Fruit fly (Drosophila melanogaster) whole organism, embryonic: ENCODE results near the gene CG15283.

Source experiments
- Aef1 ChIP-seq: fragments of 200-800 bp; sonication (Bioruptor generic); IDR thresholded peaks from 3 replicates; pipeline ENCODE4 v1.3.6; 2022; ENCODE audit warnings: missing biosample characterization, missing genetic modification characterization
- Atf3 ChIP-seq: fragments of 200-800 bp; sonication (Bioruptor generic); optimal IDR thresholded peaks from 3 replicates; lab custom pipeline; 2016; ENCODE audit warnings: missing biosample characterization, missing genetic modification characterization
- Atf6 ChIP-seq: fragments of 200-800 bp; sonication (Bioruptor generic); IDR thresholded peaks from 2 replicates; pipeline ENCODE4 v1.3.6; 2022; ENCODE audit warnings: missing biosample characterization, missing genetic modification characterization
- B-H1 ChIP-seq: fragments of 200-800 bp; sonication (Bioruptor generic); IDR thresholded peaks from 3 replicates; pipeline ENCODE4 v1.3.6; 2022; ENCODE audit warnings: missing biosample characterization, missing genetic modification characterization
- CG10654 ChIP-seq: fragments of 200-800 bp; sonication (Bioruptor generic); optimal IDR thresholded peaks from 2 replicates; lab custom pipeline; 2016; ENCODE audit warnings: missing biosample characterization, missing genetic modification characterization
- CG11560 ChIP-seq: fragments of 200-800 bp; sonication (Bioruptor generic); IDR thresholded peaks from 3 replicates; pipeline ENCODE4 v1.3.6; 2022; ENCODE audit warnings: missing biosample characterization, missing genetic modification characterization
- CG12071 ChIP-seq: fragments of 200-800 bp; sonication (Bioruptor generic); optimal IDR thresholded peaks from 3 replicates; lab custom pipeline; 2018; ENCODE audit warnings: missing biosample characterization, mild to moderate bottlenecking, missing genetic modification characterization
- CG12769 ChIP-seq: fragments of 200-800 bp; sonication (Bioruptor generic); optimal IDR thresholded peaks from 2 replicates; lab custom pipeline; 2019; ENCODE audit warnings: missing biosample characterization, mild to moderate bottlenecking, missing genetic modification characterization, moderate library complexity
- CG14860 ChIP-seq: fragments of 200-800 bp; sonication (Bioruptor generic); IDR thresholded peaks from 3 replicates; pipeline ENCODE4 v1.3.6; 2022; ENCODE audit warnings: missing biosample characterization, missing genetic modification characterization; ENCODE audit not compliant: partially characterized antibody
- CG15073 ChIP-seq: fragments of 200-800 bp; sonication (Bioruptor generic); optimal IDR thresholded peaks from 2 replicates; lab custom pipeline; 2016; ENCODE audit warnings: missing biosample characterization, missing genetic modification characterization
- CG3407 ChIP-seq: fragments of 200-800 bp; sonication (Bioruptor generic); optimal IDR thresholded peaks from 2 replicates; lab custom pipeline; 2018; ENCODE audit warnings: missing biosample characterization, mild to moderate bottlenecking, missing genetic modification characterization
- CG34422 ChIP-seq: fragments of 200-800 bp; sonication (Bioruptor generic); IDR thresholded peaks from 3 replicates; pipeline ENCODE4 v1.3.6; 2022; ENCODE audit warnings: missing biosample characterization, missing genetic modification characterization
- CG42726 ChIP-seq: fragments of 200-800 bp; sonication (Bioruptor generic); IDR thresholded peaks from 2 replicates; pipeline ENCODE4 v1.3.6; 2022; ENCODE audit warnings: missing biosample characterization, missing genetic modification characterization; ENCODE audit not compliant: partially characterized antibody
- CG4617 ChIP-seq: fragments of 200-800 bp; sonication (Bioruptor generic); optimal IDR thresholded peaks from 3 replicates; lab custom pipeline; 2016; ENCODE audit warnings: missing biosample characterization, missing genetic modification characterization, borderline replicate concordance
- CG4730 ChIP-seq: fragments of 200-800 bp; sonication (Bioruptor generic); IDR thresholded peaks from 2 replicates; pipeline ENCODE4 v1.3.6; 2022; ENCODE audit warnings: missing biosample characterization, missing genetic modification characterization
- CG6654 ChIP-seq: fragments of 200-800 bp; sonication (Bioruptor generic); optimal IDR thresholded peaks from 2 replicates; lab custom pipeline; 2017; ENCODE audit warnings: missing biosample characterization, mild to moderate bottlenecking, missing genetic modification characterization
- CG6683 ChIP-seq: fragments of 200-800 bp; sonication (Bioruptor generic); optimal IDR thresholded peaks from 2 replicates; lab custom pipeline; 2017; ENCODE audit warnings: missing biosample characterization, mild to moderate bottlenecking, missing genetic modification characterization, missing genetic modification reagents
- CG6791 ChIP-seq: fragments of 200-800 bp; sonication (Bioruptor generic); IDR thresholded peaks from 3 replicates; pipeline ENCODE4 v1.3.6; 2022; ENCODE audit warnings: missing biosample characterization, missing genetic modification characterization; ENCODE audit not compliant: partially characterized antibody
- CG7786 ChIP-seq: fragments of 200-800 bp; sonication (Bioruptor generic); optimal IDR thresholded peaks from 2 replicates; lab custom pipeline; 2016; ENCODE audit warnings: missing biosample characterization, missing genetic modification characterization
- CG7963 ChIP-seq: fragments of 200-800 bp; sonication (Bioruptor generic); IDR thresholded peaks from 3 replicates; pipeline ENCODE4 v1.3.6; 2022; ENCODE audit warnings: missing biosample characterization, missing genetic modification characterization; ENCODE audit not compliant: partially characterized antibody
- CG8924 ChIP-seq: fragments of 200-800 bp; optimal IDR thresholded peaks from 3 replicates; lab custom pipeline; 2019; ENCODE audit warnings: missing biosample characterization, mild to moderate bottlenecking, missing genetic modification characterization, moderate library complexity
- Camta ChIP-seq: fragments of 200-800 bp; sonication (Bioruptor generic); optimal IDR thresholded peaks from 2 replicates; lab custom pipeline; 2016; ENCODE audit warnings: missing biosample characterization, missing genetic modification characterization
- D19A ChIP-seq: fragments of 200-800 bp; optimal IDR thresholded peaks from 3 replicates; lab custom pipeline; 2019; ENCODE audit warnings: missing biosample characterization, mild to moderate bottlenecking, missing genetic modification characterization, moderate library complexity
- Doc2 ChIP-seq: fragments of 200-800 bp; sonication (Bioruptor generic); IDR thresholded peaks from 2 replicates; pipeline ENCODE4 v1.3.6; 2022; ENCODE audit warnings: missing biosample characterization, missing genetic modification characterization
- ERR ChIP-seq: fragments of 200-800 bp; sonication (Bioruptor generic); optimal IDR thresholded peaks from 2 replicates; lab custom pipeline; 2016; ENCODE audit warnings: missing biosample characterization, missing genetic modification characterization
- GATAe ChIP-seq: fragments of 200-800 bp; sonication (Bioruptor generic); conservative IDR thresholded peaks from 2 replicates; pipeline ENCODE4 v1.3.6; 2022; ENCODE audit warnings: missing biosample characterization, missing genetic modification characterization
- Gug ChIP-seq: fragments of 200-800 bp; sonication (Bioruptor generic); IDR thresholded peaks from 4 replicates; pipeline ENCODE4 v1.3.6; 2022; ENCODE audit warnings: missing biosample characterization, missing genetic modification characterization
- HLH54F ChIP-seq: fragments of 200-800 bp; sonication (Bioruptor generic); optimal IDR thresholded peaks from 3 replicates; lab custom pipeline; 2016; ENCODE audit warnings: missing biosample characterization, missing genetic modification characterization
- HmgD ChIP-seq: fragments of 200-800 bp; sonication (Bioruptor generic); optimal IDR thresholded peaks from 3 replicates; lab custom pipeline; 2016; ENCODE audit warnings: missing biosample characterization, missing genetic modification characterization
- Hr3 ChIP-seq: fragments of 200-800 bp; sonication (Bioruptor generic); optimal IDR thresholded peaks from 3 replicates; lab custom pipeline; 2016; ENCODE audit warnings: missing biosample characterization, missing genetic modification characterization
- Max ChIP-seq: fragments of 200-800 bp; sonication (Bioruptor generic); optimal IDR thresholded peaks from 2 replicates; lab custom pipeline; 2016; ENCODE audit warnings: missing biosample characterization, mild to moderate bottlenecking, missing genetic modification characterization
- Med ChIP-seq: fragments of 200-800 bp; sonication (Bioruptor generic); peaks from one replicate; lab custom pipeline; 2016; ENCODE audit warnings: missing biosample characterization, missing genetic modification characterization, mild to moderate bottlenecking, inconsistent platforms, moderate library complexity
- Opbp ChIP-seq: fragments of 200-800 bp; sonication (Bioruptor generic); IDR thresholded peaks from 3 replicates; pipeline ENCODE4 v1.3.6; 2022; ENCODE audit warnings: missing biosample characterization, missing genetic modification characterization; ENCODE audit not compliant: partially characterized antibody
- Six4 ChIP-seq: fragments of 200-800 bp; sonication (Bioruptor generic); optimal IDR thresholded peaks from 2 replicates; lab custom pipeline; 2016; ENCODE audit warnings: missing biosample characterization, missing genetic modification characterization
- TFAM ChIP-seq: fragments of 200-800 bp; sonication (Bioruptor generic); optimal IDR thresholded peaks from 2 replicates; lab custom pipeline; 2017; ENCODE audit warnings: missing biosample characterization, missing genetic modification characterization, inconsistent platforms
- Vsx1 ChIP-seq: fragments of 200-800 bp; sonication (Bioruptor generic); optimal IDR thresholded peaks from 2 replicates; lab custom pipeline; 2017; ENCODE audit warnings: missing biosample characterization, mild to moderate bottlenecking, missing genetic modification characterization, missing genetic modification reagents
- YL-1 ChIP-seq: fragments of 200-800 bp; sonication (Bioruptor generic); optimal IDR thresholded peaks from 3 replicates; lab custom pipeline; 2017; ENCODE audit warnings: missing biosample characterization, mild to moderate bottlenecking, missing genetic modification characterization
- ab ChIP-seq: fragments of 200-800 bp; sonication (Bioruptor generic); optimal IDR thresholded peaks from 2 replicates; lab custom pipeline; 2016; ENCODE audit warnings: missing biosample characterization, missing genetic modification characterization
- ac ChIP-seq: fragments of 200-800 bp; sonication (Bioruptor generic); optimal IDR thresholded peaks from 3 replicates; lab custom pipeline; 2017; ENCODE audit warnings: missing biosample characterization, mild to moderate bottlenecking, missing genetic modification characterization
- al ChIP-seq: fragments of 200-800 bp; sonication (Bioruptor generic); IDR thresholded peaks from 2 replicates; pipeline ENCODE4 v1.3.6; 2022; ENCODE audit warnings: missing biosample characterization, missing genetic modification characterization
- bab2 ChIP-seq: fragments of 200-800 bp; sonication (Bioruptor generic); optimal IDR thresholded peaks from 2 replicates; lab custom pipeline; 2016; ENCODE audit warnings: missing biosample characterization, missing genetic modification characterization
- esg ChIP-seq: fragments of 200-800 bp; sonication (Bioruptor generic); conservative IDR thresholded peaks from 2 replicates; pipeline ENCODE4 v1.3.6; 2022; ENCODE audit warnings: missing biosample characterization, missing genetic modification characterization
- exex ChIP-seq: fragments of 200-800 bp; sonication (Bioruptor generic); optimal IDR thresholded peaks from 4 replicates; lab custom pipeline; 2018; ENCODE audit warnings: missing biosample characterization, mild to moderate bottlenecking, missing genetic modification characterization, moderate library complexity
- grau ChIP-seq: fragments of 200-800 bp; optimal IDR thresholded peaks from 3 replicates; lab custom pipeline; 2019; ENCODE audit warnings: missing biosample characterization, mild to moderate bottlenecking, missing genetic modification characterization, moderate library complexity
- kni ChIP-seq: fragments of 200-800 bp; sonication (Bioruptor generic); optimal IDR thresholded peaks from 3 replicates; lab custom pipeline; 2017; ENCODE audit warnings: mild to moderate bottlenecking, missing biosample characterization, missing genetic modification reagents, missing genetic modification characterization
- sisA ChIP-seq: fragments of 200-800 bp; sonication (Bioruptor generic); IDR thresholded peaks from 2 replicates; pipeline ENCODE4 v1.3.6; 2022; ENCODE audit warnings: missing biosample characterization, missing genetic modification characterization
- sr ChIP-seq: fragments of 200-800 bp; sonication (Bioruptor generic); IDR thresholded peaks from 3 replicates; pipeline ENCODE4 v1.3.6; 2022; ENCODE audit warnings: missing biosample characterization, missing genetic modification characterization
- tin ChIP-seq: fragments of 200-800 bp; sonication (Bioruptor generic); optimal IDR thresholded peaks from 3 replicates; lab custom pipeline; 2016; ENCODE audit warnings: missing biosample characterization, missing genetic modification characterization
- z ChIP-seq: fragments of 200-800 bp; sonication (Bioruptor generic); IDR thresholded peaks from 3 replicates; pipeline ENCODE4 v1.3.6; 2022; ENCODE audit warnings: missing biosample characterization, missing genetic modification characterization
- zen2 ChIP-seq: fragments of 200-800 bp; sonication (Bioruptor generic); IDR thresholded peaks from 3 replicates; pipeline ENCODE4 v1.3.6; 2022; ENCODE audit warnings: missing biosample characterization, missing genetic modification characterization; ENCODE audit not compliant: partially characterized antibody

Gene CG15283

DNA sequence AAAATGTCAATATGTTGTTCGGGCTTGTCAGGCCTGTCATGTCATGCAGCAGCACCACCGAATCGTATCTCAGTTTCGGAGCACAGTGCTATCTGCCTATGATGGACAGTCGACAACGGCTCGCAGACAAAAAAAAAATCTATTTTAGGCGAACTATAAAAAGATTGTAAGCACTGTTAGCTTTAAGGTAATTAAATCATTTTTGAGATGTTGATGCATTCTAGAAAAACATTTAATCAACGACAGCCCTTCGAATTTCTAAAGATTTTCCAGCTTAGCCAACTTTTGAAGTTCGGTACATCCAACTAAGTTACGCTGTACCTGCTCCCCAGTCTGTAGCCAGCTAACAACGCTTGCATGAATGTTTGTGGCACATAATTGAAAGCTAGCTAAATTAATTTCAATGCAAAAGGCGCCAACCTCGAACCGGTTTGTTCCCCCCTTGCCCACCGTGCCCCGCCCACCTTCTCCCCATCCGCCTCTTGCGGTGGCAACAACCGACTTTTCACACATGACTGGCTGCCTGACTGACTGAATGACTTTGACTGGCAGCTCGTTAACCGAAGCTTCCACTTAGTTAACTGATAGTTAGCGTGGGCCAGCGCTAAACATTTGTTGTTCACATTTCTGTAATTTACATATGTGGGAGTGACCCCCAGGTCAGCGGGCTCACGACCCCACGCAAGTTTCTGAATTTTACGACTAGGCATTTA lies 7.6 kb upstream of the CG15283 start (continued):
- TF ChIP-seq ac (GFP tag; lab: Kevin White, UChicago) (no peak), grau (tag; lab: Kevin White, UChicago) (peak; percentile 96), HmgD (GFP tag; lab: Kevin White, UChicago) (no peak), tin (peak; percentile 33), CG42726 (no peak), D19A (tag; lab: Kevin White, UChicago) (peak; percentile 12), sr (GFP tag; lab: Robert Waterston, UW) (peak; percentile 86), Max (GFP tag; lab: Kevin White, UChicago) (peak; percentile 26), CG10654 (GFP tag; lab: Kevin White, UChicago) (no peak), CG7963 (GFP tag; lab: Robert Waterston, UW) (no peak), CG4730 (GFP tag; lab: Robert Waterston, UW) (no peak), CG15073 (no peak), YL-1 (GFP tag; lab: Kevin White, UChicago) (no peak), CG6791 (no peak), CG34422 (GFP tag; lab: Robert Waterston, UW) (no peak), Six4 (GFP tag; lab: Kevin White, UChicago) (no peak), CG3407 (peak; percentile 60), z (no peak), exex (tag; lab: Kevin White, UChicago) (no peak), kni (peak; percentile 19), ERR (GFP tag; lab: Kevin White, UChicago) (peak; percentile 12), Med (peak; percentile 92), CG6683 (GFP tag; lab: Kevin White, UChicago) (no peak), Hr3 (peak; percentile 53), GATAe (GFP tag; lab: Robert Waterston, UW) (no peak), Atf6 (GFP tag; lab: Robert Waterston, UW) (peak; percentile 66; the same call in 1 of the 2 replicates), CG14860 (no peak), TFAM (GFP tag; lab: Kevin White, UChicago) (no peak), Gug (0 out of 4 replicates have a peak, but pooled peaks have one; percentile 16), sisA (peak; percentile 70), Atf3 (peak; percentile 35), ab (GFP tag; lab: Kevin White, UChicago) (no peak), CG6654 (GFP tag; lab: Kevin White, UChicago) (no peak), Opbp (no peak), CG12071 (no peak), esg (peak; percentile 68), al (0 out of 2 replicates have a peak, but pooled peaks have one; percentile 24), Vsx1 (peak; percentile 2), CG4617 (GFP tag; lab: Kevin White, UChicago) (no peak), Camta (GFP tag; lab: Kevin White, UChicago) (peak; percentile 30), CG8924 (tag; lab: Kevin White, UChicago) (peak; percentile 1), B-H1 (no peak), Doc2 (GFP tag; lab: Robert Waterston, UW) (no peak), CG12769 (tag; lab: Kevin White, UChicago) (peak; percentile 40), CG7786 (GFP tag; lab: Kevin White, UChicago) (peak; percentile 37), zen2 (GFP tag; lab: Robert Waterston, UW) (no peak), HLH54F (GFP tag; lab: Kevin White, UChicago) (no peak), Aef1 (GFP tag; lab: Robert Waterston, UW) (peak; percentile 56; the same call in 2 of the 3 replicates), bab2 (GFP tag; lab: Kevin White, UChicago) (peak; percentile 63), CG11560 (tag; lab: Robert Waterston, UW) (peak; percentile 42; the same call in 1 of the 3 replicates)
